Fruit fly (Drosophila melanogaster) whole organism, adult: ENCODE data around the gene CG8861.

Experiments
- CG11617 ChIP-seq: fragments of 200-800 bp; sonication (Bioruptor generic); optimal IDR thresholded peaks from 2 replicates; lab custom pipeline; 2017; ENCODE audit warnings: mild to moderate bottlenecking, missing biosample characterization, missing genetic modification reagents, missing genetic modification characterization
- CG12768 ChIP-seq: fragments of 200-800 bp; sonication (Bioruptor generic); optimal IDR thresholded peaks from 2 replicates; lab custom pipeline; 2017; ENCODE audit warnings: missing biosample characterization, missing genetic modification characterization, mild to moderate bottlenecking, moderate library complexity, missing genetic modification reagents
- CG14711 ChIP-seq: fragments of 200-800 bp; sonication (Bioruptor generic); optimal IDR thresholded peaks from 2 replicates; lab custom pipeline; 2018; ENCODE audit warnings: missing biosample characterization, mild to moderate bottlenecking, missing genetic modification characterization, moderate library complexity
- CG1620 ChIP-seq: fragments of 200-800 bp; sonication (Bioruptor generic); optimal IDR thresholded peaks from 2 replicates; lab custom pipeline; 2016; ENCODE audit warnings: missing biosample characterization, missing genetic modification characterization
- CG33017 ChIP-seq: fragments of 200-800 bp; sonication (Bioruptor generic); optimal IDR thresholded peaks from 2 replicates; lab custom pipeline; 2018; ENCODE audit warnings: missing biosample characterization, mild to moderate bottlenecking, missing genetic modification characterization, moderate library complexity
- CG5204 ChIP-seq: fragments of 200-800 bp; sonication (Bioruptor generic); optimal IDR thresholded peaks from 2 replicates; lab custom pipeline; 2016; ENCODE audit warnings: missing biosample characterization, missing genetic modification characterization
- CG7045 ChIP-seq: fragments of 200-800 bp; sonication (Bioruptor generic); optimal IDR thresholded peaks from 2 replicates; lab custom pipeline; 2017; ENCODE audit warnings: missing biosample characterization, mild to moderate bottlenecking, missing genetic modification characterization
- Clk ChIP-seq: fragments of 200-800 bp; sonication (Bioruptor generic); optimal IDR thresholded peaks from 2 replicates; lab custom pipeline; 2017; ENCODE audit warnings: missing biosample characterization, missing genetic modification characterization
- Crg-1 ChIP-seq: fragments of 200-800 bp; sonication (Bioruptor generic); optimal IDR thresholded peaks from 2 replicates; lab custom pipeline; 2016; ENCODE audit warnings: missing biosample characterization, missing genetic modification characterization
- Mnt ChIP-seq: fragments of 200-800 bp; sonication (Bioruptor generic); optimal IDR thresholded peaks from 2 replicates; lab custom pipeline; 2016; ENCODE audit warnings: missing biosample characterization, mild to moderate bottlenecking, missing genetic modification characterization
- bab1 ChIP-seq: fragments of 200-800 bp; sonication (Bioruptor generic); optimal IDR thresholded peaks from 3 replicates; lab custom pipeline; 2019; ENCODE audit warnings: missing biosample characterization, mild to moderate bottlenecking, missing genetic modification characterization, moderate library complexity
- cic ChIP-seq: fragments of 200-800 bp; sonication (Bioruptor generic); optimal IDR thresholded peaks from 2 replicates; lab custom pipeline; 2017; ENCODE audit warnings: missing biosample characterization, mild to moderate bottlenecking, missing genetic modification characterization, moderate library complexity
- cnc ChIP-seq, 2 experiments: fragments of >200 bp; optimal IDR thresholded peaks; 2 replicates each; lab custom pipeline; 2017
- kay ChIP-seq: fragments of 200-800 bp; sonication (Bioruptor generic); peaks from one replicate; lab custom pipeline; 2016; ENCODE audit warnings: missing biosample characterization, missing genetic modification characterization, borderline replicate concordance
- ovo ChIP-seq: fragments of 200-800 bp; sonication (Bioruptor generic); optimal IDR thresholded peaks from 2 replicates; lab custom pipeline; 2016; ENCODE audit warnings: missing biosample characterization, missing genetic modification characterization
- pad ChIP-seq: fragments of 200-800 bp; sonication (Bioruptor generic); optimal IDR thresholded peaks from 3 replicates; lab custom pipeline; 2017; ENCODE audit warnings: missing biosample characterization, missing genetic modification characterization, mild to moderate bottlenecking, moderate library complexity, missing genetic modification reagents
- tj ChIP-seq: fragments of 200-800 bp; sonication (Bioruptor generic); optimal IDR thresholded peaks from 3 replicates; lab custom pipeline; 2017; ENCODE audit warnings: missing biosample characterization, mild to moderate bottlenecking, missing genetic modification characterization, moderate library complexity
- toe ChIP-seq: fragments of 200-800 bp; sonication (Bioruptor generic); optimal IDR thresholded peaks from 2 replicates; lab custom pipeline; 2016; ENCODE audit warnings: missing biosample characterization, missing genetic modification characterization

Gene CG8861

dm6 chr3R:9348379-9348721, 20.0 kb upstream of the CG8861 start:
- TF ChIP-seq CG5204 (no peak), Mnt (GFP tag; lab: Kevin White, UChicago) (no peak), Clk (GFP tag; lab: Kevin White, UChicago) (no peak), CG33017 (tag; lab: Kevin White, UChicago) (no peak), kay (GFP tag; lab: Kevin White, UChicago) (peak; percentile 37), Crg-1 (GFP tag; lab: Kevin White, UChicago) (no peak), cnc (optimal IDR thresholded peaks at IDR 0.05; lab: Kevin White, UChicago) (no peak), CG12768 (GFP tag; lab: Kevin White, UChicago) (no peak), ovo (GFP tag; lab: Kevin White, UChicago) (no peak), tj (GFP tag; lab: Kevin White, UChicago) (peak; percentile 27), bab1 (GFP tag; lab: Kevin White, UChicago) (no peak), CG11617 (GFP tag; lab: Kevin White, UChicago) (no peak)

- TF ChIP-seq kay (GFP tag; lab: Kevin White, UChicago) = peak; percentile 93
- no peak for TF ChIP-seq cic
- TF ChIP-seq CG7045 = no peak
- no peak for TF ChIP-seq Crg-1 (GFP tag; lab: Kevin White, UChicago)
- TF ChIP-seq bab1 (GFP tag; lab: Kevin White, UChicago) = peak; percentile 11
- TF ChIP-seq toe (GFP tag; lab: Kevin White, UChicago) = no peak
- no peak for TF ChIP-seq CG11617 (GFP tag; lab: Kevin White, UChicago)
- TF ChIP-seq CG1620 (GFP tag; lab: Kevin White, UChicago) = no peak
- TF ChIP-seq pad (GFP tag; lab: Kevin White, UChicago) = peak; percentile 41
Measured at dm6 chr3R:9347702-9348378, 19.5 kb upstream of the CG8861 start.

dm6 chr3R:9346539-9346938, 18.2 kb upstream of the CG8861 start:
- TF ChIP-seq cic (no peak), Mnt (GFP tag; lab: Kevin White, UChicago) (no peak), kay (GFP tag; lab: Kevin White, UChicago) (peak; percentile 81)

- TF ChIP-seq ovo (GFP tag; lab: Kevin White, UChicago) (no peak), pad (GFP tag; lab: Kevin White, UChicago) (peak; percentile 32), cnc (optimal IDR thresholded peaks at IDR 0.05; lab: Kevin White, UChicago) (no peak), Crg-1 (GFP tag; lab: Kevin White, UChicago) (no peak), CG11617 (GFP tag; lab: Kevin White, UChicago) (no peak), CG5204 (no peak)
Measured at dm6 chr3R:9345904-9346303, 17.6 kb upstream of the CG8861 start.

dm6 chr3R:9344791-9345208, 16.5 kb upstream of the CG8861 start:
- no peak for TF ChIP-seq Crg-1 (GFP tag; lab: Kevin White, UChicago)
- TF ChIP-seq kay (GFP tag; lab: Kevin White, UChicago) = peak; percentile 66
- TF ChIP-seq CG14711 (tag; lab: Kevin White, UChicago) = peak; percentile 22

dm6 chr3R:9344186-9344790, 16.0 kb upstream of the CG8861 start:
- peak; percentile 17 for TF ChIP-seq ovo (GFP tag; lab: Kevin White, UChicago)
- TF ChIP-seq CG1620 (GFP tag; lab: Kevin White, UChicago) = no peak
- TF ChIP-seq CG14711 (tag; lab: Kevin White, UChicago) = no peak
- peak; percentile 14 for TF ChIP-seq tj (GFP tag; lab: Kevin White, UChicago)
- TF ChIP-seq cic = peak; percentile 33
- no peak for TF ChIP-seq bab1 (GFP tag; lab: Kevin White, UChicago)
- peak; percentile 31 for TF ChIP-seq CG11617 (GFP tag; lab: Kevin White, UChicago)
- peak; percentile 41 for TF ChIP-seq kay (GFP tag; lab: Kevin White, UChicago)
- peak; percentile 24 for TF ChIP-seq Mnt (GFP tag; lab: Kevin White, UChicago)

dm6 chr3R:9343645-9344044, 15.3 kb upstream of the CG8861 start:
- peak; percentile 81 for TF ChIP-seq kay (GFP tag; lab: Kevin White, UChicago)
- peak; percentile 18 for TF ChIP-seq bab1 (GFP tag; lab: Kevin White, UChicago)
- TF ChIP-seq tj (GFP tag; lab: Kevin White, UChicago) = no peak

- no peak for TF ChIP-seq CG1620 (GFP tag; lab: Kevin White, UChicago)
- TF ChIP-seq CG14711 (tag; lab: Kevin White, UChicago) = peak; percentile 72
- TF ChIP-seq pad (GFP tag; lab: Kevin White, UChicago) = peak; percentile 34
- peak; percentile 40 for TF ChIP-seq tj (GFP tag; lab: Kevin White, UChicago)
- TF ChIP-seq cnc (optimal IDR thresholded peaks at IDR 0.05; lab: Kevin White, UChicago) = peak; percentile 35 to 65
Measured at dm6 chr3R:9343022-9343587, 14.8 kb upstream of the CG8861 start.
